Fruit fly (Drosophila melanogaster) whole organism, embryonic: ENCODE data around the gene CG11791.

ENCODE experiments used
- Atf6 ChIP-seq: fragments of 200-800 bp; sonication (Bioruptor generic); IDR thresholded peaks from 2 replicates; pipeline ENCODE4 v1.3.6; 2022; ENCODE audit warnings: missing biosample characterization, missing genetic modification characterization
- CG10209 ChIP-seq: fragments of 200-800 bp; sonication (Bioruptor generic); optimal IDR thresholded peaks from 3 replicates; lab custom pipeline; 2017; ENCODE audit warnings: missing biosample characterization, mild to moderate bottlenecking, missing genetic modification characterization, missing genetic modification reagents
- CG10321 ChIP-seq: fragments of 200-800 bp; sonication (Bioruptor generic); IDR thresholded peaks from 2 replicates; pipeline ENCODE4 v1.3.6; 2022; ENCODE audit warnings: missing biosample characterization, missing genetic modification characterization
- CG11456 ChIP-seq: fragments of 200-800 bp; sonication (Bioruptor generic); IDR thresholded peaks from 3 replicates; pipeline ENCODE4 v1.3.6; 2022; ENCODE audit warnings: missing biosample characterization, missing genetic modification characterization
- CG12744 ChIP-seq: fragments of 200-800 bp; sonication (Bioruptor generic); optimal IDR thresholded peaks from 2 replicates; lab custom pipeline; 2016; ENCODE audit warnings: missing biosample characterization, missing genetic modification characterization
- CG13123 ChIP-seq: fragments of 200-800 bp; sonication (Bioruptor generic); optimal IDR thresholded peaks from 2 replicates; lab custom pipeline; 2016; ENCODE audit warnings: missing biosample characterization, missing genetic modification characterization
- CG13775 ChIP-seq: fragments of 200-800 bp; sonication (Bioruptor generic); optimal IDR thresholded peaks from 3 replicates; lab custom pipeline; 2017; ENCODE audit warnings: missing biosample characterization, mild to moderate bottlenecking, missing genetic modification characterization
- CG15073 ChIP-seq: fragments of 200-800 bp; sonication (Bioruptor generic); optimal IDR thresholded peaks from 2 replicates; lab custom pipeline; 2016; ENCODE audit warnings: missing biosample characterization, missing genetic modification characterization
- CG17186 ChIP-seq: fragments of 200-800 bp; sonication (Bioruptor generic); optimal IDR thresholded peaks from 3 replicates; lab custom pipeline; 2017; ENCODE audit warnings: missing biosample characterization, missing genetic modification reagents, missing genetic modification characterization
- CG17612 ChIP-seq: fragments of 200-800 bp; sonication (Bioruptor generic); IDR thresholded peaks from 2 replicates; pipeline ENCODE4 v1.3.6; 2022; ENCODE audit warnings: missing biosample characterization, missing genetic modification characterization
- CG1792 ChIP-seq: fragments of 200-800 bp; sonication (Bioruptor generic); optimal IDR thresholded peaks from 2 replicates; lab custom pipeline; 2016; ENCODE audit warnings: missing biosample characterization, missing genetic modification characterization
- CG18476 ChIP-seq: fragments of 200-800 bp; sonication (Bioruptor generic); optimal IDR thresholded peaks from 2 replicates; lab custom pipeline; 2016; ENCODE audit warnings: missing biosample characterization, mild to moderate bottlenecking, missing genetic modification characterization
- CG18599 ChIP-seq: fragments of 200-800 bp; sonication (Bioruptor generic); optimal IDR thresholded peaks from 3 replicates; lab custom pipeline; 2017; ENCODE audit warnings: missing biosample characterization, missing genetic modification characterization, mild to moderate bottlenecking, moderate library complexity, missing genetic modification reagents
- CG18619 ChIP-seq: fragments of 200-800 bp; sonication (Bioruptor generic); optimal IDR thresholded peaks from 3 replicates; lab custom pipeline; 2017; ENCODE audit warnings: missing biosample characterization, mild to moderate bottlenecking, missing genetic modification characterization
- CG4617 ChIP-seq: fragments of 200-800 bp; sonication (Bioruptor generic); optimal IDR thresholded peaks from 3 replicates; lab custom pipeline; 2016; ENCODE audit warnings: missing biosample characterization, missing genetic modification characterization, borderline replicate concordance
- CG4854 ChIP-seq: fragments of 200-800 bp; sonication (Bioruptor generic); optimal IDR thresholded peaks from 2 replicates; lab custom pipeline; 2016; ENCODE audit warnings: missing biosample characterization, missing genetic modification characterization, inconsistent platforms
- CG6175 ChIP-seq: fragments of 200-800 bp; sonication (Bioruptor generic); IDR thresholded peaks from 3 replicates; pipeline ENCODE4 v1.3.6; 2022; ENCODE audit warnings: missing biosample characterization, missing genetic modification characterization
- CG6813 ChIP-seq: fragments of 200-800 bp; sonication (Bioruptor generic); optimal IDR thresholded peaks from 2 replicates; lab custom pipeline; 2017; ENCODE audit warnings: missing biosample characterization, missing genetic modification characterization, mild to moderate bottlenecking, moderate library complexity, missing genetic modification reagents
- CHES-1-like ChIP-seq: fragments of 200-800 bp; sonication (Bioruptor generic); optimal IDR thresholded peaks from 2 replicates; lab custom pipeline; 2016; ENCODE audit warnings: missing biosample characterization, missing genetic modification characterization
- Chrac-16 ChIP-seq: fragments of 200-800 bp; sonication (Bioruptor generic); optimal IDR thresholded peaks from 3 replicates; lab custom pipeline; 2016; ENCODE audit warnings: missing biosample characterization, missing genetic modification characterization
- CoRest ChIP-seq: fragments of 200-800 bp; sonication (Bioruptor generic); optimal IDR thresholded peaks from 3 replicates; lab custom pipeline; 2018; ENCODE audit warnings: missing biosample characterization, mild to moderate bottlenecking, missing genetic modification characterization, moderate library complexity
- D19B ChIP-seq: fragments of 200-800 bp; sonication (Bioruptor generic); optimal IDR thresholded peaks from 2 replicates; lab custom pipeline; 2017; ENCODE audit warnings: missing biosample characterization, mild to moderate bottlenecking, missing genetic modification characterization
- Doc3 ChIP-seq: fragments of 200-800 bp; sonication (Bioruptor generic); IDR thresholded peaks from 3 replicates; pipeline ENCODE4 v1.3.6; 2022; ENCODE audit warnings: missing biosample characterization, missing genetic modification characterization; ENCODE audit not compliant: partially characterized antibody
- Drgx ChIP-seq: fragments of 200-800 bp; sonication (Bioruptor generic); IDR thresholded peaks from 2 replicates; pipeline ENCODE4 v1.3.6; 2022; ENCODE audit warnings: missing biosample characterization, missing genetic modification characterization
- Hey ChIP-seq: fragments of 200-800 bp; sonication (Bioruptor generic); optimal IDR thresholded peaks from 3 replicates; lab custom pipeline; 2018; ENCODE audit warnings: missing biosample characterization, mild to moderate bottlenecking, missing genetic modification characterization
- NC2β ChIP-seq: fragments of 200-800 bp; sonication (Bioruptor generic); optimal IDR thresholded peaks from 2 replicates; lab custom pipeline; 2016; ENCODE audit warnings: missing biosample characterization, missing genetic modification characterization
- Neu2 ChIP-seq: fragments of 200-800 bp; sonication (Bioruptor generic); optimal IDR thresholded peaks from 3 replicates; lab custom pipeline; 2016; ENCODE audit warnings: missing biosample characterization, missing genetic modification characterization, borderline replicate concordance
- Scr ChIP-seq: fragments of 200-800 bp; sonication (Bioruptor generic); IDR thresholded peaks from 2 replicates; pipeline ENCODE4 v1.3.6; 2022; ENCODE audit warnings: missing biosample characterization, missing genetic modification characterization; ENCODE audit not compliant: partially characterized antibody
- Spps ChIP-seq: fragments of 200-800 bp; sonication (Bioruptor generic); optimal IDR thresholded peaks from 2 replicates; lab custom pipeline; 2018; ENCODE audit warnings: missing biosample characterization, mild to moderate bottlenecking, missing genetic modification characterization
- Vsx1 ChIP-seq: fragments of 200-800 bp; sonication (Bioruptor generic); optimal IDR thresholded peaks from 2 replicates; lab custom pipeline; 2017; ENCODE audit warnings: missing biosample characterization, mild to moderate bottlenecking, missing genetic modification characterization, missing genetic modification reagents
- ap ChIP-seq: fragments of 200-800 bp; sonication (Bioruptor generic); IDR thresholded peaks from 2 replicates; pipeline ENCODE4 v1.3.6; 2022; ENCODE audit warnings: missing biosample characterization, missing genetic modification characterization
- br ChIP-seq: fragments of >200 bp; optimal IDR thresholded peaks from 2 replicates; lab custom pipeline; 2017
- cato ChIP-seq: fragments of 200-800 bp; sonication (Bioruptor generic); optimal IDR thresholded peaks from 2 replicates; lab custom pipeline; 2016; ENCODE audit warnings: missing biosample characterization, missing genetic modification characterization, borderline replicate concordance
- dimm ChIP-seq: fragments of 200-800 bp; sonication (Bioruptor generic); IDR thresholded peaks from 2 replicates; pipeline ENCODE4 v1.3.6; 2022; ENCODE audit warnings: missing biosample characterization, missing genetic modification characterization
- fu2 ChIP-seq: fragments of 200-800 bp; sonication (Bioruptor generic); optimal IDR thresholded peaks from 2 replicates; lab custom pipeline; 2016; ENCODE audit warnings: missing biosample characterization, missing genetic modification characterization
- hth ChIP-seq: fragments of >200 bp; optimal IDR thresholded peaks from 2 replicates; lab custom pipeline; 2017; ENCODE audit warnings: inconsistent platforms
- klu ChIP-seq: fragments of 200-800 bp; sonication (Bioruptor generic); IDR thresholded peaks from 2 replicates; pipeline ENCODE4 v1.3.6; 2022; ENCODE audit warnings: missing biosample characterization, missing genetic modification characterization
- lilli ChIP-seq: fragments of 200-800 bp; sonication (Bioruptor generic); optimal IDR thresholded peaks from 3 replicates; lab custom pipeline; 2016; ENCODE audit warnings: missing biosample characterization, missing genetic modification characterization
- lov ChIP-seq, 2 experiments: fragments of 200-800 bp in 1 of 2; fragments of >200 bp in 1 of 2; sonication (Bioruptor generic) in 1 of 2; IDR thresholded peaks in 1 of 2; optimal IDR thresholded peaks in 1 of 2; 2 replicates in 1 of 2; 3 replicates in 1 of 2; pipeline versions ENCODE4 v1.3.6 to Lab custom; 2017 to 2022; ENCODE audit warnings: missing biosample characterization in 1 of 2, missing genetic modification characterization in 1 of 2
- maf-S ChIP-seq: fragments of 200-800 bp; sonication (Bioruptor generic); optimal IDR thresholded peaks from 2 replicates; lab custom pipeline; 2016; ENCODE audit warnings: missing biosample characterization, missing genetic modification characterization
- onecut ChIP-seq: fragments of 200-800 bp; sonication (Bioruptor generic); IDR thresholded peaks from 2 replicates; pipeline ENCODE4 v1.3.6; 2022; ENCODE audit warnings: missing biosample characterization, missing genetic modification characterization
- otp ChIP-seq: fragments of 200-800 bp; sonication (Bioruptor generic); IDR thresholded peaks from 3 replicates; pipeline ENCODE4, ENCODE4 v1.3.6; 2022; ENCODE audit warnings: missing biosample characterization, missing genetic modification characterization
- pho ChIP-seq: fragments of 200-800 bp; sonication (Bioruptor generic); optimal IDR thresholded peaks from 2 replicates; lab custom pipeline; 2016; ENCODE audit warnings: missing biosample characterization, missing genetic modification characterization
- phol ChIP-seq: fragments of 200-800 bp; sonication (Bioruptor generic); optimal IDR thresholded peaks from 3 replicates; lab custom pipeline; 2018; ENCODE audit warnings: missing biosample characterization, mild to moderate bottlenecking, missing genetic modification characterization, moderate library complexity
- prd ChIP-seq, 3 experiments: fragments of >200 bp in 2 of 3; fragments of 200-800 bp in 1 of 3; sonication (Bioruptor generic) in 1 of 3; optimal IDR thresholded peaks in 2 of 3; IDR thresholded peaks in 1 of 3; 2 replicates in 2 of 3; 3 replicates in 1 of 3; pipeline versions ENCODE4 v1.3.6 to Lab custom; 2017 to 2022; ENCODE audit warnings: missing biosample characterization in 1 of 3, missing genetic modification characterization in 1 of 3
- rib ChIP-seq: fragments of 200-800 bp; sonication (Bioruptor generic); IDR thresholded peaks from 2 replicates; pipeline ENCODE4 v1.3.6; 2022; ENCODE audit warnings: missing biosample characterization, missing genetic modification characterization
- run ChIP-seq: fragments of 200-800 bp; sonication (Bioruptor generic); optimal IDR thresholded peaks from 3 replicates; lab custom pipeline; 2018; ENCODE audit warnings: missing biosample characterization, mild to moderate bottlenecking, missing genetic modification characterization
- sisA ChIP-seq: fragments of 200-800 bp; sonication (Bioruptor generic); IDR thresholded peaks from 2 replicates; pipeline ENCODE4 v1.3.6; 2022; ENCODE audit warnings: missing biosample characterization, missing genetic modification characterization
- unc-4 ChIP-seq: fragments of 200-800 bp; sonication (Bioruptor generic); IDR thresholded peaks from 2 replicates; pipeline ENCODE4 v1.3.6; 2022; ENCODE audit warnings: missing biosample characterization, missing genetic modification characterization; ENCODE audit not compliant: partially characterized antibody
- wdn ChIP-seq: fragments of 200-800 bp; sonication (Bioruptor generic); IDR thresholded peaks from 2 replicates; pipeline ENCODE4 v1.3.6; 2022; ENCODE audit warnings: missing biosample characterization, missing genetic modification characterization

CG11791 gene

DNA sequence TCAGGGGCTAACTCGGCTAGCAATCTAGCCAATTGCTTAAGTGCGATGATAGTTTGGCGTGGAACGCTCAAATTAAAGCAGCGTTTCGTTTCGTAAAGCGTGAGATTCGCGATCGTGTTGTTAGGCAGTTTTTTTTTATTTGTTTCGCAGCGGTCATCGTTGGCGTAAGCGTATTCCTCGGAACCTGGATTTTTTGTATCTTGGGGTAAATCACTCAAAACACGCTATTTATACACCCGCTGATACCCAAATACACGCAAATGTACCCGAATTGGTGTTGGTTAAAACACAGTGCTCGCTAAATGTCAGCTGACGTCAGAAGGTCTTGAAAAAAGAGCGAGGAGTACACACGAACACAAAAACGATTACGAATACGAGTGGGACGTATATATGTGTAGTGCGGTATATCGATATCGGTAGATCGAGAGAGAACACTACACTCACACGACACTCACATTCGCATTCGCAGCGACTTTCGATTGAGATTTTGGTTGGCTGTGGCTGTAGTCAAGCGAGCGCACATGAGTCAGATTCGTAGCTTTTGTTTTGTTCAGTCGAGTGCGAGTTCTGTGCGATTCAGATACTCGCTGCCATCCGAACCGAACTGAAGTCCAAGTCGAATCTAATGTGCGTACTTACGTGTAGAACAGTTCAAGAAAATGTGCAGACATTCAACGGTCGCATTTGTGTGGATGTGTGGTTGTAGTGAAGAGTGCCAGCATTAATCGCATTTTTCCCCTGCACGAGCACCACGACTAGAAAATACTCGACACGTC is 514 bp downstream of the CG11791 start:
- TF ChIP-seq pho (GFP tag; lab: Kevin White, UChicago), result no peak
- no peak for TF ChIP-seq fu2 (GFP tag; lab: Kevin White, UChicago)
- TF ChIP-seq lilli (GFP tag; lab: Kevin White, UChicago), result no peak
- no peak for TF ChIP-seq Hey (tag; lab: Kevin White, UChicago)
- peak; percentile 10 for TF ChIP-seq CHES-1-like (GFP tag; lab: Kevin White, UChicago)
- no peak for TF ChIP-seq hth
- TF ChIP-seq Drgx, result no peak
- TF ChIP-seq cato (GFP tag; lab: Kevin White, UChicago), result no peak
- no peak for TF ChIP-seq CG17186
- no peak for TF ChIP-seq klu (GFP tag; lab: Robert Waterston, UW)
- TF ChIP-seq CG13775 (GFP tag; lab: Kevin White, UChicago), result no peak
- no peak for TF ChIP-seq unc-4 (GFP tag; lab: Robert Waterston, UW)
- no peak for TF ChIP-seq CG10209 (GFP tag; lab: Kevin White, UChicago)
- TF ChIP-seq CG18476 (GFP tag; lab: Kevin White, UChicago), result no peak
- TF ChIP-seq CG17612, result no peak
- TF ChIP-seq CoRest (tag; lab: Kevin White, UChicago), result peak; percentile 14
- TF ChIP-seq CG6813 (GFP tag; lab: Kevin White, UChicago), result no peak
- TF ChIP-seq CG10321 (GFP tag; lab: Robert Waterston, UW), result no peak
- no peak for TF ChIP-seq lov (optimal IDR thresholded peaks at IDR 0.05; lab: Kevin White, UChicago)
- no peak for TF ChIP-seq lov (GFP tag; IDR thresholded peaks at IDR 0.05; lab: Robert Waterston, UW)
- no peak for TF ChIP-seq wdn (GFP tag; lab: Robert Waterston, UW)
- TF ChIP-seq CG15073 (GFP tag; lab: Kevin White, UChicago), result no peak
- no peak for TF ChIP-seq br (lab: Kevin White, UChicago)
- no peak for TF ChIP-seq phol (tag; lab: Kevin White, UChicago)
- no peak for TF ChIP-seq CG18619 (GFP tag; lab: Kevin White, UChicago)
- TF ChIP-seq dimm, result no peak
- no peak for TF ChIP-seq Doc3 (GFP tag; lab: Robert Waterston, UW)
- no peak for TF ChIP-seq prd (optimal IDR thresholded peaks at IDR 0.05; lab: Kevin White, UChicago)
- TF ChIP-seq prd (GFP tag; IDR thresholded peaks at IDR 0.05; lab: Robert Waterston, UW), result no peak
- no peak for TF ChIP-seq otp (GFP tag; lab: Robert Waterston, UW)
- no peak for TF ChIP-seq CG4854 (GFP tag; lab: Kevin White, UChicago)
- no peak for TF ChIP-seq Spps (tag; lab: Kevin White, UChicago)
- no peak for TF ChIP-seq Atf6
- TF ChIP-seq Scr (GFP tag; lab: Robert Waterston, UW), result no peak
- TF ChIP-seq CG6175 (GFP tag; lab: Robert Waterston, UW), result no peak
- no peak for TF ChIP-seq CG11456 (GFP tag; lab: Robert Waterston, UW)
- TF ChIP-seq D19B, result no peak
- TF ChIP-seq run (tag; lab: Kevin White, UChicago), result peak; percentile 21
- TF ChIP-seq maf-S (GFP tag; lab: Kevin White, UChicago), result no peak
- no peak for TF ChIP-seq NC2β (GFP tag; lab: Kevin White, UChicago)
- TF ChIP-seq CG4617 (GFP tag; lab: Kevin White, UChicago), result no peak
- TF ChIP-seq CG1792 (GFP tag; lab: Kevin White, UChicago), result no peak
- no peak for TF ChIP-seq CG12744
- no peak for TF ChIP-seq ap (GFP tag; lab: Robert Waterston, UW)
- no peak for TF ChIP-seq Vsx1 (GFP tag; lab: Kevin White, UChicago)
- no peak for TF ChIP-seq CG18599
- no peak for TF ChIP-seq Neu2 (GFP tag; lab: Kevin White, UChicago)
- TF ChIP-seq Chrac-16 (GFP tag; lab: Kevin White, UChicago), result no peak
- TF ChIP-seq CG13123 (GFP tag; lab: Kevin White, UChicago), result no peak
- TF ChIP-seq rib, result no peak
- TF ChIP-seq onecut (GFP tag; lab: Robert Waterston, UW), result peak; percentile 46; the same call in 1 of the 2 replicates
- TF ChIP-seq sisA, result no peak
